Worm (Caenorhabditis elegans) whole organism, late embryonic: ENCODE measurements around the gene nspb-4.

ENCODE experiments used
- C38D4.7 ChIP-seq: fragments of 200-800 bp; sonication (Bioruptor generic); optimal IDR thresholded peaks from 2 replicates; lab custom pipeline; 2018; ENCODE audit warnings: mild to moderate bottlenecking, missing genetic modification characterization, moderate library complexity, missing compliant biosample characterization
- K09A11.1 ChIP-seq: sonication (generic microtip); optimal IDR thresholded peaks from 2 replicates; lab custom pipeline; 2017; ENCODE audit warnings: antibody characterized with exemption, mild to moderate bottlenecking, missing genetic modification characterization, missing compliant biosample characterization; ENCODE audit not compliant: insufficient read depth
- Y22D7AL.16 ChIP-seq: sonication (generic microtip); optimal IDR thresholded peaks from 2 replicates; lab custom pipeline; 2016; ENCODE audit warnings: missing genetic modification characterization, missing compliant biosample characterization
- ceh-14 ChIP-seq: sonication (generic microtip); optimal IDR thresholded peaks from 2 replicates; lab custom pipeline; 2016; ENCODE audit warnings: missing genotype, missing genetic modification characterization, missing compliant biosample characterization
- ceh-2 ChIP-seq: sonication (generic microtip); optimal IDR thresholded peaks from 2 replicates; lab custom pipeline; 2016; ENCODE audit warnings: missing genotype, missing genetic modification characterization, missing compliant biosample characterization
- ceh-22 ChIP-seq: sonication (generic microtip); optimal IDR thresholded peaks from 2 replicates; lab custom pipeline; 2017; ENCODE audit warnings: missing biosample characterization, missing genetic modification characterization
- ceh-24 ChIP-seq: sonication (generic microtip); optimal IDR thresholded peaks from 2 replicates; lab custom pipeline; 2016; ENCODE audit warnings: mild to moderate bottlenecking, missing genetic modification characterization, missing compliant biosample characterization
- ceh-30 ChIP-seq: fragments of 150-350 bp; optimal IDR thresholded peaks from 2 replicates; lab custom pipeline; 2014; ENCODE audit warnings: missing biosample characterization, missing genetic modification characterization
- ceh-31 ChIP-seq: sonication (generic microtip); optimal IDR thresholded peaks from 2 replicates; lab custom pipeline; 2016; ENCODE audit warnings: missing genetic modification characterization, missing compliant biosample characterization
- ceh-34 ChIP-seq: sonication (generic microtip); optimal IDR thresholded peaks from 2 replicates; lab custom pipeline; 2016; ENCODE audit warnings: mild to moderate bottlenecking, missing genetic modification characterization, missing compliant biosample characterization
- ceh-45 ChIP-seq: fragments of 200-800 bp; sonication (Bioruptor generic); IDR thresholded peaks from 2 replicates; pipeline ENCODE4 v1.3.6; 2022; ENCODE audit warnings: missing genetic modification reagents, missing genetic modification characterization, missing compliant biosample characterization
- ceh-48 ChIP-seq: sonication (generic microtip); optimal IDR thresholded peaks from 2 replicates; lab custom pipeline; 2016; ENCODE audit warnings: missing genetic modification characterization, inconsistent platforms, missing compliant biosample characterization
- ceh-6 ChIP-seq: fragments of 200-800 bp; sonication (Bioruptor generic); optimal IDR thresholded peaks from 2 replicates; lab custom pipeline; 2018; ENCODE audit warnings: mild to moderate bottlenecking, missing genetic modification characterization, missing compliant biosample characterization
- che-1 ChIP-seq: sonication (generic microtip); optimal IDR thresholded peaks from 2 replicates; lab custom pipeline; 2016; ENCODE audit warnings: mild to moderate bottlenecking, missing genetic modification characterization, missing compliant biosample characterization
- dve-1 ChIP-seq: sonication (generic microtip); optimal IDR thresholded peaks from 2 replicates; lab custom pipeline; 2017; ENCODE audit warnings: antibody characterized with exemption, mild to moderate bottlenecking, missing genetic modification characterization, missing compliant biosample characterization
- elt-2 ChIP-seq: sonication (generic microtip); optimal IDR thresholded peaks from 2 replicates; lab custom pipeline; 2016; ENCODE audit warnings: missing genetic modification reagents, missing genetic modification characterization, missing compliant biosample characterization
- ets-4 ChIP-seq: sonication (generic microtip); optimal IDR thresholded peaks from 2 replicates; lab custom pipeline; 2016; ENCODE audit warnings: missing genetic modification characterization, missing compliant biosample characterization
- fkh-10 ChIP-seq: fragments of 150-350 bp; optimal IDR thresholded peaks from 2 replicates; lab custom pipeline; 2014; ENCODE audit warnings: missing biosample characterization, missing genetic modification reagents, missing genetic modification characterization
- fkh-6 ChIP-seq: sonication (generic microtip); optimal IDR thresholded peaks from 2 replicates; lab custom pipeline; 2016; ENCODE audit warnings: missing genetic modification characterization, missing compliant biosample characterization
- hlh-13 ChIP-seq: fragments of 200-800 bp; sonication (Bioruptor generic); optimal IDR thresholded peaks from 2 replicates; lab custom pipeline; 2018; ENCODE audit warnings: mild to moderate bottlenecking, missing genetic modification characterization, missing compliant biosample characterization
- hlh-30 ChIP-seq: sonication (generic microtip); optimal IDR thresholded peaks from 2 replicates; lab custom pipeline; 2017; ENCODE audit warnings: antibody characterized with exemption, missing genetic modification characterization, missing compliant biosample characterization; ENCODE audit not compliant: insufficient read depth
- hlh-6 ChIP-seq: sonication (generic microtip); optimal IDR thresholded peaks from 2 replicates; lab custom pipeline; 2016; ENCODE audit warnings: missing genotype, missing genetic modification characterization, missing compliant biosample characterization
- hlh-8 ChIP-seq: sonication (generic microtip); optimal IDR thresholded peaks from 2 replicates; lab custom pipeline; 2016; ENCODE audit warnings: missing genotype, missing genetic modification characterization, missing compliant biosample characterization
- lim-6 ChIP-seq: sonication (generic microtip); optimal IDR thresholded peaks from 2 replicates; lab custom pipeline; 2016; ENCODE audit warnings: missing genetic modification characterization, missing compliant biosample characterization
- lin-11 ChIP-seq: fragments of 200-800 bp; sonication (Bioruptor generic); optimal IDR thresholded peaks from 2 replicates; lab custom pipeline; 2018; ENCODE audit warnings: mild to moderate bottlenecking, missing genetic modification characterization, missing compliant biosample characterization
- madf-2 ChIP-seq: sonication (generic microtip); optimal IDR thresholded peaks from 2 replicates; lab custom pipeline; 2017; ENCODE audit warnings: missing genetic modification characterization, missing compliant biosample characterization
- nfya-1 ChIP-seq: sonication (generic microtip); optimal IDR thresholded peaks from 2 replicates; lab custom pipeline; 2017; ENCODE audit warnings: missing genetic modification characterization, mild to moderate bottlenecking, missing compliant biosample characterization, antibody characterized with exemption, moderate library complexity
- nhr-11 ChIP-seq: fragments of 150-350 bp; optimal IDR thresholded peaks from 2 replicates; lab custom pipeline; 2014; ENCODE audit warnings: missing biosample characterization, missing genetic modification characterization
- nhr-232 ChIP-seq: sonication (generic microtip); optimal IDR thresholded peaks from 2 replicates; lab custom pipeline; 2016; ENCODE audit warnings: missing genetic modification characterization, missing compliant biosample characterization
- npax-4 ChIP-seq: sonication (generic microtip); optimal IDR thresholded peaks from 2 replicates; lab custom pipeline; 2016; ENCODE audit warnings: missing genetic modification characterization, missing compliant biosample characterization
- odd-2 ChIP-seq: sonication (generic microtip); optimal IDR thresholded peaks from 2 replicates; lab custom pipeline; 2017; ENCODE audit warnings: antibody characterized with exemption, mild to moderate bottlenecking, missing genetic modification characterization, missing compliant biosample characterization
- pat-9 ChIP-seq: fragments of 200-800 bp; sonication (Bioruptor generic); optimal IDR thresholded peaks from 2 replicates; lab custom pipeline; 2018; ENCODE audit warnings: mild to moderate bottlenecking, missing genetic modification characterization, moderate library complexity, missing compliant biosample characterization
- pax-1 ChIP-seq: fragments of 150-350 bp; optimal IDR thresholded peaks from 2 replicates; lab custom pipeline; 2014; ENCODE audit warnings: missing biosample characterization, missing genetic modification characterization
- pha-2 ChIP-seq: sonication (generic microtip); optimal IDR thresholded peaks from 2 replicates; lab custom pipeline; 2017; ENCODE audit warnings: mild to moderate bottlenecking, missing genetic modification characterization, missing compliant biosample characterization
- pha-4 ChIP-seq: fragments of 150-350 bp; optimal IDR thresholded peaks from 2 replicates; lab custom pipeline; 2018; ENCODE audit warnings: missing biosample characterization, missing genetic modification reagents, missing genetic modification characterization
- pros-1 ChIP-seq: fragments of 150-350 bp; optimal IDR thresholded peaks from 2 replicates; lab custom pipeline; 2014; ENCODE audit warnings: missing biosample characterization, missing genetic modification reagents, missing genetic modification characterization
- ref-2 ChIP-seq: sonication (generic microtip); optimal IDR thresholded peaks from 2 replicates; lab custom pipeline; 2016; ENCODE audit warnings: missing genetic modification characterization, missing compliant biosample characterization
- sdc-2 ChIP-seq: sonication (generic microtip); optimal IDR thresholded peaks from 2 replicates; lab custom pipeline; 2016; ENCODE audit warnings: missing genotype, missing genetic modification characterization, missing compliant biosample characterization
- sox-4 ChIP-seq: sonication (generic microtip); optimal IDR thresholded peaks from 2 replicates; lab custom pipeline; 2017; ENCODE audit warnings: mild to moderate bottlenecking, missing genetic modification characterization, inconsistent platforms, missing compliant biosample characterization
- syd-9 ChIP-seq: sonication (generic microtip); optimal IDR thresholded peaks from 2 replicates; lab custom pipeline; 2016; ENCODE audit warnings: mild to moderate bottlenecking, missing genetic modification characterization, moderate library complexity, missing compliant biosample characterization
- tbx-2 ChIP-seq: sonication (generic microtip); optimal IDR thresholded peaks from 2 replicates; lab custom pipeline; 2016; ENCODE audit warnings: missing genetic modification characterization, missing compliant biosample characterization
- ttx-3 ChIP-seq: sonication (generic microtip); optimal IDR thresholded peaks from 2 replicates; lab custom pipeline; 2016; ENCODE audit warnings: missing genetic modification reagents, missing genetic modification characterization, missing compliant biosample characterization
- unc-3 ChIP-seq, 2 experiments: fragments of 200-800 bp in 1 of 2; sonication (Bioruptor generic) in 1 of 2; sonication (generic microtip) in 1 of 2; conservative IDR thresholded peaks in 1 of 2; optimal IDR thresholded peaks in 1 of 2; 2 replicates each; pipeline versions ENCODE4 v1.3.6 to Lab custom; 2016 to 2022; ENCODE audit warnings: missing compliant biosample characterization in 2 of 2, missing genetic modification characterization in 2 of 2, missing genetic modification reagents in 1 of 2
- unc-86 ChIP-seq: sonication (generic microtip); optimal IDR thresholded peaks from 2 replicates; lab custom pipeline; 2016; ENCODE audit warnings: missing genetic modification characterization, missing compliant biosample characterization
- zip-5 ChIP-seq: sonication (generic microtip); optimal IDR thresholded peaks from 2 replicates; lab custom pipeline; 2016; ENCODE audit warnings: missing genetic modification characterization, missing compliant biosample characterization

nspb-4 gene

ce11 chrIV:6631704-6632272 lies 33.8 kb downstream of the nspb-4 start, which contains the start of the genes cest-5.1 and C01B10.9 (continued):
- no peak for TF ChIP-seq npax-4
- no peak for TF ChIP-seq hlh-13 (GFP tag; lab: Kevin White, UChicago)
- no peak for TF ChIP-seq unc-3 (GFP tag; conservative IDR thresholded peaks at IDR 0.05; lab: Robert Waterston, UW)
- peak; percentile 23 for TF ChIP-seq unc-3 (tag; optimal IDR thresholded peaks at IDR 0.05; lab: Kevin White, UChicago)
- TF ChIP-seq ceh-2 (tag; lab: Kevin White, UChicago), result peak; percentile 90
- peak; percentile 68 for TF ChIP-seq ceh-14 (tag; lab: Kevin White, UChicago)
- TF ChIP-seq ceh-30 (tag; lab: Kevin White, UChicago), result no peak
- TF ChIP-seq ceh-45 (GFP tag; lab: Robert Waterston, UW), result no peak
- TF ChIP-seq ceh-6 (GFP tag; lab: Kevin White, UChicago), result peak; percentile 6
- TF ChIP-seq hlh-30 (tag; lab: Kevin White, UChicago), result no peak
- TF ChIP-seq dve-1 (tag; lab: Kevin White, UChicago), result no peak
- TF ChIP-seq odd-2 (tag; lab: Kevin White, UChicago), result no peak
- TF ChIP-seq syd-9 (tag; lab: Kevin White, UChicago), result no peak
- no peak for TF ChIP-seq ceh-22
- peak; percentile 82 for TF ChIP-seq tbx-2 (tag; lab: Kevin White, UChicago)
- TF ChIP-seq pat-9, result no peak
- peak; percentile 49 for TF ChIP-seq fkh-6 (tag; lab: Kevin White, UChicago)
- no peak for TF ChIP-seq ceh-48
- TF ChIP-seq sox-4 (tag; lab: Kevin White, UChicago), result no peak
- no peak for TF ChIP-seq nhr-11
- no peak for TF ChIP-seq hlh-6
- TF ChIP-seq sdc-2 (tag; lab: Kevin White, UChicago), result peak; percentile 43
- no peak for TF ChIP-seq lin-11 (tag; lab: Kevin White, UChicago)
- no peak for TF ChIP-seq madf-2 (tag; lab: Kevin White, UChicago)
- no peak for TF ChIP-seq ceh-24 (tag; lab: Kevin White, UChicago)
- peak; percentile 33 for TF ChIP-seq lim-6 (tag; lab: Kevin White, UChicago)
- peak; percentile 75 for TF ChIP-seq elt-2 (tag; lab: Kevin White, UChicago)
- TF ChIP-seq pax-1 (tag; lab: Kevin White, UChicago), result no peak
- no peak for TF ChIP-seq ref-2 (tag; lab: Kevin White, UChicago)
- TF ChIP-seq unc-86, result no peak
- TF ChIP-seq nhr-232, result no peak
- TF ChIP-seq fkh-10 (GFP tag; lab: Kevin White, UChicago), result no peak
- no peak for TF ChIP-seq pha-4 (tag; lab: Kevin White, UChicago)
- TF ChIP-seq Y22D7AL.16 (tag; lab: Kevin White, UChicago), result no peak
- peak; percentile 90 for TF ChIP-seq ets-4 (tag; lab: Kevin White, UChicago)
- TF ChIP-seq ceh-31 (tag; lab: Kevin White, UChicago), result peak; percentile 95
- TF ChIP-seq che-1, result no peak
- peak; percentile 6 for TF ChIP-seq pha-2 (tag; lab: Kevin White, UChicago)
- TF ChIP-seq C38D4.7 (GFP tag; lab: Kevin White, UChicago), result no peak
- no peak for TF ChIP-seq pros-1 (tag; lab: Kevin White, UChicago)
- TF ChIP-seq ttx-3, result no peak
- peak; percentile 64 for TF ChIP-seq ceh-34 (tag; lab: Kevin White, UChicago)
- no peak for TF ChIP-seq K09A11.1 (tag; lab: Kevin White, UChicago)
- peak; percentile 5 for TF ChIP-seq nfya-1 (tag; lab: Kevin White, UChicago)
- peak; percentile 74 for TF ChIP-seq zip-5 (tag; lab: Kevin White, UChicago)
- peak; percentile 68 for TF ChIP-seq hlh-8 (tag; lab: Kevin White, UChicago)
